Worm (Caenorhabditis elegans): ENCODE measurements around the gene idpb-5.

The idpb-5 gene

ce11 chrV:11825662-11826061, 13.7 kb upstream of the idpb-5 start, which contains the start of gene D2023.4:
Gene D2023.4, minus strand, starts transcription at chrV:11825762.
- TF ChIP-seq sea-2 (GFP tag; optimal IDR thresholded peaks at IDR 0.05) = no peak
- peak; percentile 51 for TF ChIP-seq elt-2 (tag; optimal IDR thresholded peaks at IDR 0.05)

DNA sequence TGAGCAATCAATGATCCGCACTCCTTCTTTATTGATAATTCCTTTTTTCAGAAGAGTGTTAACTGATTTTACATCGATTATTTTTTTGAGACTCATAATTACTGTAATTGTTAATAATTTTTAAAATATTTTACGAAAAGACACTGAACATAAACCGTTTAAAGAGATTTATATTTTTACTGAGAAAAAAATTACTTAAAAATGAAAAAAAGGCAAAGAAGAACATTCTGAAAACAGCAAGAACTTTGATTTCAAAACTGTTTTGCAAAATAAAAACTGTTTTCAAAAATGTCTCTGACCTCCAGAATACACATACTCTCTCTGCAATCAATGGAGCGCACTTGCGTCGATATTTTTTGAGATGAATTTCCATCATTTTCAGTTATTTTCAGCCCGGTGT, 12.4 kb upstream of the idpb-5 start, which contains the start of the genes mpst-1 and D2023.6:
TSS of gene mpst-1 (minus strand) at position 101 of the 400 bp plus-strand sequence.
TSS of gene D2023.6 (plus strand) at position 388 of the 400 bp plus-strand sequence.
- TF ChIP-seq nfya-1 (tag; optimal IDR thresholded peaks at IDR 0.05; ENCODE audit: insufficient read depth) (peak; percentile 37), aly-2 (tag; optimal IDR thresholded peaks at IDR 0.05) (no peak), elt-2 (tag; optimal IDR thresholded peaks at IDR 0.05) (no peak), nhr-43 (tag; optimal IDR thresholded peaks at IDR 0.05; ENCODE audit: poor library complexity, severe bottlenecking) (no peak), nhr-23 (tag; optimal IDR thresholded peaks at IDR 0.05) (peak; percentile 3), elt-3 (tag; optimal IDR thresholded peaks at IDR 0.05) (no peak), R02D3.7 (tag; optimal IDR thresholded peaks at IDR 0.05) (no peak)

- no peak for TF ChIP-seq elt-1 (tag; optimal IDR thresholded peaks at IDR 0.05)
- no peak for TF ChIP-seq nhr-67 (tag; optimal IDR thresholded peaks at IDR 0.05)
- no peak for TF ChIP-seq nfya-1 (tag; optimal IDR thresholded peaks at IDR 0.05; ENCODE audit: insufficient read depth)
- no peak for TF ChIP-seq pha-4 (tag; optimal IDR thresholded peaks at IDR 0.05)
- no peak for TF ChIP-seq nhr-25 (tag; optimal IDR thresholded peaks at IDR 0.05)
- no peak for TF ChIP-seq nhr-76 (tag; optimal IDR thresholded peaks at IDR 0.05)
- TF ChIP-seq nhr-23 (tag; optimal IDR thresholded peaks at IDR 0.05) = no peak
- TF ChIP-seq mml-1 (tag; optimal IDR thresholded peaks at IDR 0.05) = no peak
- TF ChIP-seq nhr-77 (tag; optimal IDR thresholded peaks at IDR 0.05) = no peak
- TF ChIP-seq lin-15B (tag; optimal IDR thresholded peaks at IDR 0.05) = no peak
- no peak for TF ChIP-seq fkh-2 (tag; optimal IDR thresholded peaks at IDR 0.05)
- no peak for TF ChIP-seq unc-39 (tag; optimal IDR thresholded peaks at IDR 0.05)
- TF ChIP-seq lin-39 (tag; optimal IDR thresholded peaks at IDR 0.05) = no peak
- no peak for TF ChIP-seq egl-27 (tag; optimal IDR thresholded peaks at IDR 0.05)
- no peak for TF ChIP-seq tbx-2 (tag; optimal IDR thresholded peaks at IDR 0.05)
Observed at ce11 chrV:11829282-11829681, 10.0 kb upstream of the idpb-5 start, which contains the start of gene col-158. Gene col-158, plus strand, starts transcription at chrV:11829582.

DNA sequence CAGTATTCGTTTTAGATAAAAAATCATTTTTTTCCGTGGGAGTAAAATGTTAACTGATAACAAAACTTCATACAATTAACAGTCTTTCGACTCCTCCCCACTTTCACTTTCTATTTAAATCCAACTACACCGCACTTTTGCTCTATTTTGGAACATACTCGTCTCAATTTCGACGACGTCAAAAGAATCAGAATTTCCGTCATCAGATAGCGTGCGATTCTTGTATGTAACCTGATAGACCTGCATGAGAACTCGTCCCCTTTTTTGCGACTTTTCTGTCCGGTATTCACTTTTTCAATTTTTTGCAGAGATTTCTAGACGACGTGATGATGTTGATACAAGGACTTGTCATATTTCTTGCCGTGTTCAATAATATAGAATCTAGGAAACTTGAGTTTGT, 6.0 kb upstream of the idpb-5 start, which contains the start of gene pho-8:
TSS of gene pho-8 (plus strand) at position 301 of the 400 bp plus-strand sequence.
- TF ChIP-seq nhr-237 (tag; optimal IDR thresholded peaks at IDR 0.05) = no peak
- no peak for TF ChIP-seq mml-1 (tag; optimal IDR thresholded peaks at IDR 0.05)
- no peak for TF ChIP-seq sea-2 (GFP tag; optimal IDR thresholded peaks at IDR 0.05)
- no peak for TF ChIP-seq ZK546.5 (tag; optimal IDR thresholded peaks at IDR 0.05)
- no peak for TF ChIP-seq elt-3 (tag; optimal IDR thresholded peaks at IDR 0.05)
- no peak for TF ChIP-seq snpc-4 (tag; optimal IDR thresholded peaks at IDR 0.05)

DNA sequence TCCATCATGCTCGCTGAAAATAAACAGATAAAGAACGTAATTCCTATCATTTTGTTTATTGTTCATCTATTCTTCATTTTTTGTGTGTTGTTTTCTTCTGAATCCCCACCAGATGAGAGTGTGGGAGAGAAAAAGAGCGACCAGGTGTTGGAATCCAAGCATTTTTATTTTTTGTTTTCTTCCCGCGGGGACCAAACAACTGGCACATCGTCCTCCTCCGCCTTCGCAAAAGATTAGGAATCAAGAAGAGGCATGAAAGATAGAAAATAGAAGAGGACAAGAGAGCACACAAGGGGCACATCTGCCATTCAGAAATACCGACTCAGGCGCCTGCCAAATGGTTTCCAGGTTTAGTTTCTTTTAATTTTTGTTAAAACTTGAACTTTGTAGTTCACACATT, 3.2 kb upstream of the idpb-5 start, which contains the start of gene R13H4.2:
TSS of gene R13H4.2 (plus strand) at position 319 of the 400 bp plus-strand sequence.
- TF ChIP-seq fos-1 (tag; optimal IDR thresholded peaks at IDR 0.05) (no peak), mml-1 (tag; optimal IDR thresholded peaks at IDR 0.05) (no peak), nhr-43 (tag; optimal IDR thresholded peaks at IDR 0.05; ENCODE audit: poor library complexity, severe bottlenecking) (no peak), daf-12 (tag; optimal IDR thresholded peaks at IDR 0.05) (no peak), snpc-4 (tag; optimal IDR thresholded peaks at IDR 0.05) (no peak), ceh-9 (tag; optimal IDR thresholded peaks at IDR 0.05) (no peak), ztf-4 (tag; optimal IDR thresholded peaks at IDR 0.05) (no peak), nfya-1 (tag; optimal IDR thresholded peaks at IDR 0.05; ENCODE audit: insufficient read depth) (no peak), zag-1 (tag; optimal IDR thresholded peaks at IDR 0.05) (no peak), unc-62 (GFP tag; optimal IDR thresholded peaks at IDR 0.05) (no peak), ZK546.5 (tag; optimal IDR thresholded peaks at IDR 0.05) (no peak), nhr-76 (tag; optimal IDR thresholded peaks at IDR 0.05) (no peak), nhr-28 (tag; optimal IDR thresholded peaks at IDR 0.05) (no peak), nhr-67 (tag; optimal IDR thresholded peaks at IDR 0.05) (no peak)
